Worm (Caenorhabditis elegans): ENCODE results near the gene T19D7.7.

- TF ChIP-seq mxl-3 (GFP tag; optimal IDR thresholded peaks at IDR 0.05) = no peak
- no peak for TF ChIP-seq lsy-2 (tag; optimal IDR thresholded peaks at IDR 0.05)
- TF ChIP-seq F49E8.2 (tag; optimal IDR thresholded peaks at IDR 0.05; ENCODE audit: borderline replicate concordance) = no peak
- no peak for TF ChIP-seq zip-11 (GFP tag; IDR thresholded peaks at IDR 0.05)
- no peak for TF ChIP-seq hlh-30 (tag; optimal IDR thresholded peaks at IDR 0.05; ENCODE audit: insufficient read depth)
- TF ChIP-seq ztf-7 (tag; optimal IDR thresholded peaks at IDR 0.05) = no peak
- TF ChIP-seq ztf-11 (tag; optimal IDR thresholded peaks at IDR 0.05) = no peak
- TF ChIP-seq lim-7 (GFP tag; IDR thresholded peaks at IDR 0.05) = no peak
Observed at ce11 chrX:642817-643216, 38.0 kb downstream of the T19D7.7 start.
